Fruit fly (Drosophila melanogaster) whole organism, prepupa: Measurements from ENCODE around the gene Uros2.

Experiments used
- CG11294 ChIP-seq: fragments of 200-800 bp; sonication (Bioruptor generic); IDR thresholded peaks from 2 replicates; pipeline ENCODE4 v1.3.6; 2022; ENCODE audit warnings: missing biosample characterization, missing genetic modification characterization
- fd85E ChIP-seq: fragments of 200-800 bp; sonication (Bioruptor generic); optimal IDR thresholded peaks from 3 replicates; lab custom pipeline; 2016; ENCODE audit warnings: missing biosample characterization, missing genetic modification characterization

dm6 chr3R:15804678-15805077, 16.4 kb downstream of the Uros2 start:
- TF ChIP-seq fd85E (GFP tag; lab: Kevin White, UChicago) (no peak), CG11294 (GFP tag; lab: Robert Waterston, UW) (no peak)
